Worm (Caenorhabditis elegans): Measurements from ENCODE around the gene C35B8.3.

The C35B8.3 gene

ce11 chrX:9168239-9168638 lies 45.5 kb upstream of the C35B8.3 start, which contains the start of gene B0563.9:
B0563.9 (plus strand) TSS chrX:9168539.
- TF ChIP-seq sup-37 (GFP tag; optimal IDR thresholded peaks at IDR 0.05) (no peak), fos-1 (tag; optimal IDR thresholded peaks at IDR 0.05) (no peak), mdl-1 (tag; optimal IDR thresholded peaks at IDR 0.05) (no peak), blmp-1 (tag; optimal IDR thresholded peaks at IDR 0.05) (no peak), isw-1 (GFP tag; IDR thresholded peaks at IDR 0.05) (no peak), tbx-2 (tag; optimal IDR thresholded peaks at IDR 0.05) (no peak), mab-9 (GFP tag; IDR thresholded peaks at IDR 0.05) (no peak), pax-3 (tag; optimal IDR thresholded peaks at IDR 0.05) (no peak), unc-30 (tag; optimal IDR thresholded peaks at IDR 0.05) (no peak), ama-1 (optimal IDR thresholded peaks at IDR 0.05) (no peak)

DNA sequence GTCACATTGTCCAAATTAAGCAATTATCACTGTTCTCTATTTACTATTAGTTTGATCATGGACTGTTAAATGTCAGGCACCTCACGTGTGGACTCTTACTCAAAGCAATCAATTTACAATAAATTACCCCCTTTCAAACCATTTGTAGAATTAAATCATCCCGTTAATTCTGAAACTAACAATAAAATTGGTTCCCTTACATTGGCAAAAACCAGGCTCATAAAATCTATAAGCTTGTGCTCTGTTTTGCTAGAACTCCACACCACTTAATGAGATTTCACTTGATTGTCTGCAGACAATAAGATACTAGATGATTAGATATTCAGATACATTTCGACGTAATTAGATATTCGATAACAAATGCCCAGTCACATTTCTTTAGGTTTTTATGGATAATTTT lies 43.7 kb upstream of the C35B8.3 start:
- TF ChIP-seq elt-2 (tag; optimal IDR thresholded peaks at IDR 0.05) (no peak), ztf-11 (tag; optimal IDR thresholded peaks at IDR 0.05) (no peak), F16B12.6 (tag; optimal IDR thresholded peaks at IDR 0.05) (no peak)

ce11 chrX:9171241-9171640 lies 42.5 kb upstream of the C35B8.3 start, which contains the start of gene B0563.1:
B0563.1 (plus strand) TSS chrX:9171541.
- TF ChIP-seq efl-1 (optimal IDR thresholded peaks at IDR 0.05) = no peak
- peak in 1 of 2 experiments; percentile 24 for TF ChIP-seq efl-1 (GFP tag; optimal IDR thresholded peaks at IDR 0.05 in 1 of 2)
- TF ChIP-seq nhr-11 (tag; optimal IDR thresholded peaks at IDR 0.05) = no peak

ce11 chrX:9172278-9172677 lies 41.4 kb upstream of the C35B8.3 start, which contains the start of gene B0563.18:
B0563.18 (plus strand) TSS chrX:9172578.
- no peak for TF ChIP-seq unc-62 (GFP tag; optimal IDR thresholded peaks at IDR 0.05)
- TF ChIP-seq nhr-12 (tag; optimal IDR thresholded peaks at IDR 0.05) = no peak
- no peak for TF ChIP-seq ceh-8 (GFP tag; optimal IDR thresholded peaks at IDR 0.05)
- TF ChIP-seq hlh-4 (tag; optimal IDR thresholded peaks at IDR 0.05) = no peak
- no peak for TF ChIP-seq ets-5 (GFP tag; IDR thresholded peaks at IDR 0.05)
- TF ChIP-seq fkh-10 (GFP tag; optimal IDR thresholded peaks at IDR 0.05) = no peak
- TF ChIP-seq elt-3 (tag; optimal IDR thresholded peaks at IDR 0.05) = no peak
- TF ChIP-seq nhr-47 (tag; optimal IDR thresholded peaks at IDR 0.05) = no peak
- TF ChIP-seq sox-4 (tag; optimal IDR thresholded peaks at IDR 0.05) = no peak
- no peak for TF ChIP-seq nhr-28 (tag; optimal IDR thresholded peaks at IDR 0.05)
- no peak for TF ChIP-seq lin-13 (GFP tag; optimal IDR thresholded peaks at IDR 0.05)
- no peak for TF ChIP-seq blmp-1 (tag; optimal IDR thresholded peaks at IDR 0.05)
- TF ChIP-seq mab-9 (GFP tag; IDR thresholded peaks at IDR 0.05) = no peak

- TF ChIP-seq pqm-1 (tag; optimal IDR thresholded peaks at IDR 0.05) (no peak), ceh-63 (GFP tag; optimal IDR thresholded peaks at IDR 0.05) (no peak), elt-2 (tag; optimal IDR thresholded peaks at IDR 0.05) (no peak), egl-27 (tag; optimal IDR thresholded peaks at IDR 0.05) (no peak), rnt-1 (tag; optimal IDR thresholded peaks at IDR 0.05) (no peak), nhr-19 (GFP tag; conservative IDR thresholded peaks at IDR 0.05) (no peak), ces-1 (GFP tag; optimal IDR thresholded peaks at IDR 0.05) (no peak), C04F5.9 (tag; optimal IDR thresholded peaks at IDR 0.05) (no peak), nhr-76 (tag; optimal IDR thresholded peaks at IDR 0.05) (no peak), sox-4 (tag; optimal IDR thresholded peaks at IDR 0.05) (no peak), lin-14 (GFP tag; optimal IDR thresholded peaks at IDR 0.05) (no peak), nhr-84 (tag; optimal IDR thresholded peaks at IDR 0.05) (no peak)
Observed at ce11 chrX:9172733-9173132, 41.0 kb upstream of the C35B8.3 start.
